Worm (Caenorhabditis elegans): ENCODE results near the gene memb-1.

ce11 chrX:9405922-9406321, 35.4 kb downstream of the memb-1 start:
- TF ChIP-seq hlh-6 (tag; optimal IDR thresholded peaks at IDR 0.05) (no peak), K02D7.2 (tag; optimal IDR thresholded peaks at IDR 0.05) (no peak)

All from whole organism, late embryonic.